Worm (Caenorhabditis elegans) whole organism, L3 larva: ENCODE results near the gene B0280.7.
A peak's percentile ranks its signal among the peaks of the same experiment; 100 is the strongest.

ENCODE experiments used
- R02D3.7 ChIP-seq: fragments of 150-350 bp; optimal IDR thresholded peaks from 2 replicates; lab custom pipeline; 2014; ENCODE audit warnings: missing biosample characterization, missing genetic modification characterization
- ZK546.5 ChIP-seq: sonication (generic microtip); optimal IDR thresholded peaks from 2 replicates; lab custom pipeline; 2017; ENCODE audit warnings: missing biosample characterization, missing genetic modification characterization
- aly-2 ChIP-seq: fragments of 150-350 bp; optimal IDR thresholded peaks from 2 replicates; lab custom pipeline; 2014; ENCODE audit warnings: missing biosample characterization, missing genetic modification characterization
- ama-1 ChIP-seq: fragments of 150-350 bp; optimal IDR thresholded peaks from 2 replicates; lab custom pipeline; 2018
- ceh-16 ChIP-seq: sonication (generic microtip); optimal IDR thresholded peaks from 2 replicates; lab custom pipeline; 2017; ENCODE audit warnings: missing biosample characterization, missing genetic modification characterization
- ceh-28 ChIP-seq: fragments of 150-350 bp; optimal IDR thresholded peaks from 2 replicates; lab custom pipeline; 2014; ENCODE audit warnings: missing biosample characterization, missing genetic modification reagents, missing genetic modification characterization
- ceh-82 ChIP-seq: fragments of 150-350 bp; optimal IDR thresholded peaks from 2 replicates; lab custom pipeline; 2014; ENCODE audit warnings: missing biosample characterization, missing genetic modification characterization
- ceh-9 ChIP-seq: sonication (generic microtip); optimal IDR thresholded peaks from 2 replicates; lab custom pipeline; 2018; ENCODE audit warnings: missing biosample characterization, missing genetic modification characterization
- daf-12 ChIP-seq: fragments of 150-350 bp; optimal IDR thresholded peaks from 2 replicates; lab custom pipeline; 2014; ENCODE audit warnings: missing biosample characterization, missing genetic modification reagents, missing genetic modification characterization
- egl-27 ChIP-seq: sonication (generic microtip); optimal IDR thresholded peaks from 4 replicates; lab custom pipeline; 2017; ENCODE audit warnings: missing biosample characterization, missing genetic modification reagents, missing genetic modification characterization
- egl-5 ChIP-seq: fragments of 150-350 bp; optimal IDR thresholded peaks from 2 replicates; lab custom pipeline; 2017; ENCODE audit warnings: missing biosample characterization, missing genetic modification reagents, missing genetic modification characterization, inconsistent platforms
- elt-1 ChIP-seq: fragments of 150-350 bp; optimal IDR thresholded peaks from 2 replicates; lab custom pipeline; 2014; ENCODE audit warnings: missing biosample characterization, missing genetic modification characterization
- elt-2 ChIP-seq: sonication (generic microtip); optimal IDR thresholded peaks from 2 replicates; lab custom pipeline; 2016; ENCODE audit warnings: missing genetic modification reagents, mild to moderate bottlenecking, missing genetic modification characterization, missing compliant biosample characterization
- elt-3 ChIP-seq, 3 experiments: fragments of 150-350 bp in 1 of 3; sonication (generic microtip) in 2 of 3; optimal IDR thresholded peaks; 2 replicates in 2 of 3; 4 replicates in 1 of 3; lab custom pipeline; 2014 to 2017; ENCODE audit warnings: missing biosample characterization in 3 of 3, missing genetic modification characterization in 3 of 3
- eor-1 ChIP-seq, 2 experiments: fragments of 150-350 bp; optimal IDR thresholded peaks; 2 replicates each; lab custom pipeline; 2014 to 2018; ENCODE audit warnings: missing biosample characterization in 2 of 2, missing genetic modification characterization in 2 of 2
- fkh-10 ChIP-seq: sonication (generic microtip); optimal IDR thresholded peaks from 2 replicates; lab custom pipeline; 2017; ENCODE audit warnings: missing biosample characterization, missing genetic modification reagents, missing genetic modification characterization
- fkh-2 ChIP-seq: fragments of 150-350 bp; optimal IDR thresholded peaks from 2 replicates; lab custom pipeline; 2014; ENCODE audit warnings: missing biosample characterization, missing genetic modification reagents, missing genetic modification characterization
- fos-1 ChIP-seq: fragments of 150-350 bp; optimal IDR thresholded peaks from 2 replicates; lab custom pipeline; 2014; ENCODE audit warnings: missing biosample characterization, missing genetic modification characterization
- hmg-11 ChIP-seq: sonication (generic microtip); optimal IDR thresholded peaks from 2 replicates; lab custom pipeline; 2016; ENCODE audit warnings: missing genetic modification characterization, missing compliant biosample characterization
- jun-1 ChIP-seq: fragments of 150-350 bp; optimal IDR thresholded peaks from 2 replicates; lab custom pipeline; 2014; ENCODE audit warnings: missing biosample characterization, missing genetic modification reagents, missing genetic modification characterization
- lin-15B ChIP-seq: fragments of 150-350 bp; optimal IDR thresholded peaks from 2 replicates; lab custom pipeline; 2014; ENCODE audit warnings: missing biosample characterization, missing genetic modification characterization
- lin-39 ChIP-seq: fragments of 150-350 bp; optimal IDR thresholded peaks from 2 replicates; lab custom pipeline; 2018; ENCODE audit warnings: missing biosample characterization, missing genetic modification reagents, missing genetic modification characterization
- lsy-12 ChIP-seq: sonication (generic microtip); optimal IDR thresholded peaks from 2 replicates; lab custom pipeline; 2016; ENCODE audit warnings: mild to moderate bottlenecking, missing genetic modification characterization, missing compliant biosample characterization
- mdl-1 ChIP-seq: fragments of 150-350 bp; optimal IDR thresholded peaks from 2 replicates; lab custom pipeline; 2014; ENCODE audit warnings: missing biosample characterization, missing genetic modification characterization
- mml-1 ChIP-seq: fragments of 150-350 bp; sonication (generic microtip); optimal IDR thresholded peaks from 3 replicates; lab custom pipeline; 2014; ENCODE audit warnings: missing biosample characterization, missing genetic modification characterization
- nfya-1 ChIP-seq: sonication (generic microtip); optimal IDR thresholded peaks from 2 replicates; lab custom pipeline; 2017; ENCODE audit warnings: missing genetic modification characterization, mild to moderate bottlenecking, missing compliant biosample characterization, antibody characterized with exemption, moderate library complexity; ENCODE audit not compliant: insufficient read depth
- nhr-11 ChIP-seq: fragments of 150-350 bp; optimal IDR thresholded peaks from 2 replicates; lab custom pipeline; 2014; ENCODE audit warnings: missing biosample characterization, missing genetic modification characterization
- nhr-12 ChIP-seq: fragments of 150-350 bp; optimal IDR thresholded peaks from 2 replicates; lab custom pipeline; 2014; ENCODE audit warnings: missing biosample characterization, missing genetic modification characterization
- nhr-23 ChIP-seq: fragments of 150-350 bp; optimal IDR thresholded peaks from 2 replicates; lab custom pipeline; 2014; ENCODE audit warnings: missing biosample characterization, missing genetic modification reagents, missing genetic modification characterization
- nhr-237 ChIP-seq: fragments of 150-350 bp; optimal IDR thresholded peaks from 2 replicates; lab custom pipeline; 2014; ENCODE audit warnings: missing biosample characterization, missing genetic modification characterization
- nhr-25 ChIP-seq: sonication (generic microtip); optimal IDR thresholded peaks from 2 replicates; lab custom pipeline; 2017; ENCODE audit warnings: missing biosample characterization, missing genetic modification characterization
- nhr-28 ChIP-seq: fragments of 150-350 bp; optimal IDR thresholded peaks from 2 replicates; lab custom pipeline; 2014; ENCODE audit warnings: missing biosample characterization, missing genetic modification characterization
- nhr-43 ChIP-seq: sonication (generic microtip); optimal IDR thresholded peaks from 2 replicates; lab custom pipeline; 2016; ENCODE audit warnings: mild to moderate bottlenecking, missing genetic modification characterization, missing compliant biosample characterization; ENCODE audit not compliant: poor library complexity, severe bottlenecking
- nhr-67 ChIP-seq: fragments of 150-350 bp; optimal IDR thresholded peaks from 2 replicates; lab custom pipeline; 2014; ENCODE audit warnings: missing biosample characterization, missing genetic modification characterization
- nhr-76 ChIP-seq: fragments of 150-350 bp; sonication (generic microtip); optimal IDR thresholded peaks from 5 replicates; lab custom pipeline; 2014; ENCODE audit warnings: missing biosample characterization, missing genetic modification characterization
- nhr-77 ChIP-seq: fragments of 150-350 bp; optimal IDR thresholded peaks from 2 replicates; lab custom pipeline; 2014; ENCODE audit warnings: missing biosample characterization, missing genetic modification characterization
- pha-4 ChIP-seq: fragments of 150-350 bp; optimal IDR thresholded peaks from 2 replicates; lab custom pipeline; 2014; ENCODE audit warnings: missing biosample characterization, missing genetic modification reagents, missing genetic modification characterization
- pqm-1 ChIP-seq: fragments of 150-350 bp; optimal IDR thresholded peaks from 2 replicates; lab custom pipeline; 2017; ENCODE audit warnings: missing biosample characterization, missing genetic modification characterization, inconsistent platforms
- sea-2 ChIP-seq: fragments of 150-350 bp; sonication (generic microtip); optimal IDR thresholded peaks from 4 replicates; lab custom pipeline; 2014; ENCODE audit warnings: missing biosample characterization, missing genetic modification reagents, missing genetic modification characterization
- skn-1 ChIP-seq: fragments of 150-350 bp; optimal IDR thresholded peaks from 2 replicates; lab custom pipeline; 2014; ENCODE audit warnings: missing biosample characterization, missing genetic modification characterization
- snpc-4 ChIP-seq: fragments of 150-350 bp; optimal IDR thresholded peaks from 2 replicates; lab custom pipeline; 2014; ENCODE audit warnings: missing biosample characterization, missing genetic modification characterization
- tbx-2 ChIP-seq: sonication (generic microtip); optimal IDR thresholded peaks from 2 replicates; lab custom pipeline; 2016; ENCODE audit warnings: mild to moderate bottlenecking, missing genetic modification characterization, missing compliant biosample characterization
- unc-39 ChIP-seq: sonication (generic microtip); optimal IDR thresholded peaks from 4 replicates; lab custom pipeline; 2017; ENCODE audit warnings: missing biosample characterization, missing genetic modification characterization
- unc-62 ChIP-seq: fragments of 150-350 bp; sonication (generic microtip); optimal IDR thresholded peaks from 4 replicates; lab custom pipeline; 2014; ENCODE audit warnings: missing biosample characterization, missing genetic modification reagents, missing genetic modification characterization
- zag-1 ChIP-seq: fragments of 150-350 bp; optimal IDR thresholded peaks from 2 replicates; lab custom pipeline; 2014; ENCODE audit warnings: missing biosample characterization, missing genetic modification characterization
- ztf-11 ChIP-seq: fragments of 150-350 bp; optimal IDR thresholded peaks from 2 replicates; lab custom pipeline; 2014; ENCODE audit warnings: missing biosample characterization, missing genetic modification characterization
- ztf-4 ChIP-seq: fragments of 150-350 bp; optimal IDR thresholded peaks from 2 replicates; lab custom pipeline; 2014; ENCODE audit warnings: missing biosample characterization, missing genetic modification characterization

B0280.7 gene

ce11 chrIII:7078737-7079136 is 33.0 kb downstream of the B0280.7 start, which contains the start of gene ZK418.6:
Gene ZK418.6 (minus strand): TSS chrIII:7078837.
- no peak for TF ChIP-seq lin-15B (tag; lab: Kevin White, UChicago)
- TF ChIP-seq nhr-67 (tag; lab: Kevin White, UChicago): no peak
- TF ChIP-seq elt-2 (tag; lab: Kevin White, UChicago): no peak
- TF ChIP-seq ceh-82: no peak
- TF ChIP-seq ceh-28 (tag; lab: Kevin White, UChicago): no peak
- no peak for TF ChIP-seq sea-2

DNA sequence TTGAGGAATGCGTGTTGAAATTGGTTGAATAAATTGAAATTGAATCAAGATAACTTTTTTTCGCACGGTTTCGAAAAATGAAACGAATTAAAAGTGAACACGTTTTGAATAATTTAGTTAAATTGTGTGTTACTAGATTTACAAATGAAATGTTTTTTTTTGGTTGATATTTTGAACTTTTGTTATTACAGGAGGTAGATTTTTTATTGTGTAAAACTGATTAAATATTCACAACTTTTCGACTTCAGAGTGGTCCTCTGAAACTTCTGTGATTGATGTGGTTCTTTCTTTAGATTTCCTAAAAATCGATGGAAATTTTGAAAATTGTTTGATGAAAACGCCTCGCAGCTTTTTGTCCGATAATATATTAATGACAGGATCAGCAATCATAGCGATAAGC is 35.3 kb downstream of the B0280.7 start, which contains the start of gene ZK418.13:
TSS of gene ZK418.13 (minus strand) at position 101 of the 400 bp plus-strand sequence.
- TF ChIP-seq jun-1 (tag; lab: Kevin White, UChicago) (no peak), lin-39 (tag; lab: Kevin White, UChicago) (no peak), nhr-12 (no peak), unc-39 (tag; lab: Kevin White, UChicago) (no peak), fkh-10 (GFP tag; lab: Kevin White, UChicago) (no peak), nfya-1 (tag; lab: Kevin White, UChicago) (no peak), nhr-25 (tag; lab: Kevin White, UChicago) (no peak)

ce11 chrIII:7073801-7074386 is 37.8 kb downstream of the B0280.7 start, which contains the start of gene ZK418.5:
Gene ZK418.5 (minus strand): TSS chrIII:7073851.
- TF ChIP-seq nhr-25 (tag; lab: Kevin White, UChicago): peak; percentile 14
- TF ChIP-seq fkh-10 (GFP tag; lab: Kevin White, UChicago): no peak
- no peak for TF ChIP-seq nhr-28 (tag; lab: Kevin White, UChicago)
- no peak for TF ChIP-seq ztf-11 (tag; lab: Kevin White, UChicago)
- TF ChIP-seq egl-5 (tag; lab: Kevin White, UChicago): no peak
- peak; percentile 34 for TF ChIP-seq nhr-23 (tag; lab: Kevin White, UChicago)
- no peak for TF ChIP-seq ceh-16
- TF ChIP-seq fkh-2: no peak
- TF ChIP-seq unc-62 (GFP tag; lab: Kevin White, UChicago): no peak
- no peak for TF ChIP-seq daf-12
- no peak for TF ChIP-seq ztf-4 (tag; lab: Kevin White, UChicago)
- TF ChIP-seq zag-1 (tag; lab: Kevin White, UChicago): no peak
- TF ChIP-seq lsy-12 (tag; lab: Kevin White, UChicago): no peak
- TF ChIP-seq unc-39 (tag; lab: Kevin White, UChicago): no peak
- no peak for TF ChIP-seq egl-27 (tag; lab: Kevin White, UChicago)
- no peak for TF ChIP-seq elt-1
- TF ChIP-seq nhr-11 (tag; lab: Kevin White, UChicago): no peak
- TF ChIP-seq nhr-67 (tag; lab: Kevin White, UChicago): no peak
- TF ChIP-seq ceh-9 (tag; lab: Kevin White, UChicago): no peak
- no peak for TF ChIP-seq elt-3 (tag; optimal IDR thresholded peaks at IDR 0.05; lab: Kevin White, UChicago)
- TF ChIP-seq lin-15B (tag; lab: Kevin White, UChicago): peak; percentile 62
- TF ChIP-seq ceh-82: no peak
- no peak for TF ChIP-seq tbx-2 (tag; lab: Kevin White, UChicago)
- TF ChIP-seq R02D3.7: peak; percentile 16
- TF ChIP-seq hmg-11 (tag; lab: Kevin White, UChicago): no peak
- TF ChIP-seq sea-2: no peak
- TF ChIP-seq mdl-1 (tag; lab: Kevin White, UChicago): no peak
- TF ChIP-seq snpc-4 (tag; lab: Kevin White, UChicago): no peak
- TF ChIP-seq nhr-43 (tag; lab: Kevin White, UChicago): no peak
- no peak for TF ChIP-seq skn-1 (tag; lab: Kevin White, UChicago)
- no peak for TF ChIP-seq ZK546.5 (tag; lab: Kevin White, UChicago)
- no peak for TF ChIP-seq nhr-77 (tag; lab: Kevin White, UChicago)
- TF ChIP-seq nhr-237 (tag; lab: Kevin White, UChicago): no peak
- peak; percentile 63 for TF ChIP-seq pha-4 (tag; lab: Kevin White, UChicago)
- TF ChIP-seq eor-1 (tag; optimal IDR thresholded peaks at IDR 0.05; lab: Kevin White, UChicago): no peak
- no peak for TF ChIP-seq fos-1 (tag; lab: Kevin White, UChicago)
- TF ChIP-seq ceh-28 (tag; lab: Kevin White, UChicago): no peak
- TF ChIP-seq ama-1: no peak
- no peak for TF ChIP-seq mml-1 (tag; lab: Kevin White, UChicago)
- TF ChIP-seq nhr-12: no peak
- peak; percentile 53 for TF ChIP-seq nfya-1 (tag; lab: Kevin White, UChicago)
- TF ChIP-seq lin-39 (tag; lab: Kevin White, UChicago): peak; percentile 9
- no peak for TF ChIP-seq pqm-1
- peak; percentile 20 for TF ChIP-seq elt-2 (tag; lab: Kevin White, UChicago)
- TF ChIP-seq aly-2 (tag; lab: Kevin White, UChicago): no peak
- no peak for TF ChIP-seq jun-1 (tag; lab: Kevin White, UChicago)
- TF ChIP-seq nhr-76 (tag; lab: Kevin White, UChicago): no peak
